Worm (Caenorhabditis elegans): ENCODE data around the gene che-12.

ce11 chrV:10323537-10323936, 16.4 kb upstream of the che-12 start:
- no peak for TF ChIP-seq dao-5 (tag; optimal IDR thresholded peaks at IDR 0.05)
- no peak for TF ChIP-seq W03F9.2 (tag; optimal IDR thresholded peaks at IDR 0.05)
- TF ChIP-seq him-1 (tag; optimal IDR thresholded peaks at IDR 0.05), result no peak
